Worm (Caenorhabditis elegans): ENCODE measurements around the gene grl-12.

- TF ChIP-seq ama-1 (optimal IDR thresholded peaks at IDR 0.05) (no peak), madf-9 (GFP tag; conservative IDR thresholded peaks at IDR 0.05) (no peak), nhr-28 (tag; optimal IDR thresholded peaks at IDR 0.05) (no peak), hlh-30 (tag; optimal IDR thresholded peaks at IDR 0.05; ENCODE audit: insufficient read depth) (no peak), nhr-25 (tag; optimal IDR thresholded peaks at IDR 0.05; ENCODE audit: borderline replicate concordance, insufficient read depth) (no peak)
Observed at ce11 chrV:8637666-8638271, 962 bp upstream of the grl-12 start, which contains the start of the genes F28A12.10 and acd-4.
